Fruit fly (Drosophila melanogaster): ENCODE data around the gene upd3.

DNA sequence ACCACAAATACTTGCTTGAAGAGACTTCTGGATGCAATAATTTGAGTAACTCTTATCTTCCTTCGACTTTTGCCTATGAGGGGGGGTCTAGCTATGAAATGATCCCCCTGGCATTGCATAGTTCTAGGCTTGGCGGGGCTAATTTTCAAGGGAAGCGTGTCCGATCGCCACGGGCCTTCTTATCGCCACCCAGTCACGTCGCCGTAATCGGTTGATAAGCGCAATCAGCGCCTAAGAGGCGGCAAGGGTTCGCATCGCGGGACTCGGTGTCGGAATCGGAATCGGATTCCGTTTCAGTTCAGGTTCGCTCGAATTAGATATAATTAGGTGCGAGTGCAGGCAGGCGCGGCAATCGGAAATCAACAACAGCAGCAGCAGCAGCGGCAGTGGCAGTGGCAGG is 15.5 kb upstream of the upd3 start:
- TF ChIP-seq lola (GFP tag; optimal IDR thresholded peaks at IDR 0.05) (no peak), Mio (GFP tag; optimal IDR thresholded peaks at IDR 0.05) (no peak), dmrt93B (GFP tag; optimal IDR thresholded peaks at IDR 0.05) (no peak), CG32264 (GFP tag; optimal IDR thresholded peaks at IDR 0.05) (no peak), psq (GFP tag; optimal IDR thresholded peaks at IDR 0.05) (no peak), Hnf4 (GFP tag; optimal IDR thresholded peaks at IDR 0.05) (no peak), jim (GFP tag; optimal IDR thresholded peaks at IDR 0.05) (no peak), Hr78 (GFP tag; optimal IDR thresholded peaks at IDR 0.05) (no peak), Dfd (GFP tag; optimal IDR thresholded peaks at IDR 0.05) (no peak), pan (optimal IDR thresholded peaks at IDR 0.05) (no peak)

Measured in whole organism, wandering third instar larva.